Fruit fly (Drosophila melanogaster): ENCODE results near the gene bif.

The bif gene

DNA sequence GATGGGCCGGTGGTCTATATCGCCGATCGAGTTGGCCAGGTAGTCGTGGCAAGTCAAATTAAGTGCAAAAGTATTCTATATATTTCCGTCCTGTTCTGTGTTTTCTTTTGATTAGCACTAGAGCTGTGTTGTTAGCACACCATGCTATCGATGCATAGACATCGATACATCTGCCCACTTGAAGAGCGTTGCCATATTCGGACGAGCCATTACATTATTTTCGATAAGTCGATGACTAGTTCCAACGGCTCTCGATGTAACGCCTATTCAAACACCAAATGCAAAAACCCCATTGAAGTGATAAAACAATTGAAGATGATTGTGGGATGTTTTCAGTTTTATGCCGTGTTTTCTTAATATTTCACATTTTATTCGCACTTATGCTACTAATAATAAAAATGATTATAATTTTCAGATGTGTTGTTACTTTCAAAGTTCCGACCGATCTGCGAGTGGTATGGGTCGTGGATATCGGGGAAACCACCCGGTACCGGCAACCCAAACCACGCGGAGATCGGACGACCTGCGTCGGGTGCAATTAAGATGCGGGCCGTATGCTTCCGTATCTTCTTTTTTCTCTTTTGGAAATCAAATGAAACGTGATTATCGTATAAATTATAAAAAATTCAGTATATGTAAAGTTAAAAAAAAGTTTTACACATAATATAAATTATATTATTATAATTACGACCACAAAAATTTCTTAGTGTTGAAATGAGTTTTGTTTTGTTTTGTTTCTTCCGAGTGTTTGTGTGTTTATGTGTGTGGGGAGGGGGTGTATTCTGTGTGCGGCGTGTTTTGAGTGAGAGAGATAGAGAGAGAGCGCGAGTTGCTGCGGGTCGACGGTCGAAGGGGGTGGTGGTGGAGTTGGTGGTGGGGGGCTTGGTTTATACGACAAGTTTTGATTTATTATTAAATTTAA, 31.3 kb downstream of the bif start, which contains the start of gene FucT6 (continued):
- TF ChIP-seq CG8281 (tag; optimal IDR thresholded peaks at IDR 0.05), result no peak
- no peak for TF ChIP-seq CG6654 (GFP tag; optimal IDR thresholded peaks at IDR 0.05)
- TF ChIP-seq Jarid2 (GFP tag; optimal IDR thresholded peaks at IDR 0.05), result no peak
- TF ChIP-seq CG3847 (GFP tag; IDR thresholded peaks at IDR 0.05), result peak; percentile 59
- TF ChIP-seq stwl (tag; optimal IDR thresholded peaks at IDR 0.05), result peak; percentile 70
- no peak for TF ChIP-seq sisA (GFP tag; IDR thresholded peaks at IDR 0.05)
- peak; percentile 21 for TF ChIP-seq CG3281 (GFP tag; optimal IDR thresholded peaks at IDR 0.05)
- TF ChIP-seq nau (GFP tag; optimal IDR thresholded peaks at IDR 0.05), result no peak
- peak; percentile 21 for TF ChIP-seq CG6683 (GFP tag; optimal IDR thresholded peaks at IDR 0.05)
- peak; percentile 49; the same call in 1 of the 2 replicates for TF ChIP-seq Atf6 (GFP tag; IDR thresholded peaks at IDR 0.05)
- peak; percentile 71 for TF ChIP-seq trem (tag; optimal IDR thresholded peaks at IDR 0.05)
- TF ChIP-seq B-H2 (GFP tag; optimal IDR thresholded peaks at IDR 0.05), result peak; percentile 36
- no peak for TF ChIP-seq CG11695 (GFP tag; IDR thresholded peaks at IDR 0.05)
- no peak for TF ChIP-seq CG12942 (GFP tag; optimal IDR thresholded peaks at IDR 0.05)
- no peak for TF ChIP-seq CG10654 (GFP tag; optimal IDR thresholded peaks at IDR 0.05)
- no peak for TF ChIP-seq CG34376 (GFP tag; optimal IDR thresholded peaks at IDR 0.05)
- TF ChIP-seq ftz-f1 (GFP tag; optimal IDR thresholded peaks at IDR 0.05), result no peak
- 0 out of 3 replicates have a peak, but pooled peaks have one; percentile 13 for TF ChIP-seq so (GFP tag; IDR thresholded peaks at IDR 0.05)
- TF ChIP-seq CG9437 (GFP tag; optimal IDR thresholded peaks at IDR 0.05), result peak; percentile 17
- TF ChIP-seq CG6689 (GFP tag; IDR thresholded peaks at IDR 0.05), result no peak
- no peak for TF ChIP-seq CG1233 (GFP tag; optimal IDR thresholded peaks at IDR 0.05)
- no peak for TF ChIP-seq CG9215 (GFP tag; IDR thresholded peaks at IDR 0.05)
- TF ChIP-seq chm (GFP tag; IDR thresholded peaks at IDR 0.05), result peak; percentile 34; the same call in 1 of the 2 replicates
- TF ChIP-seq CG3163 (GFP tag; optimal IDR thresholded peaks at IDR 0.05), result no peak
- no peak for TF ChIP-seq CG12071 (GFP tag; optimal IDR thresholded peaks at IDR 0.05)
- no peak for TF ChIP-seq CG34422 (GFP tag; IDR thresholded peaks at IDR 0.05)
- TF ChIP-seq btn (GFP tag; optimal IDR thresholded peaks at IDR 0.05), result no peak
- TF ChIP-seq Optix (GFP tag; IDR thresholded peaks at IDR 0.05), result no peak
- no peak for TF ChIP-seq CG10959 (GFP tag; IDR thresholded peaks at IDR 0.05)
- no peak for TF ChIP-seq Taf1 (GFP tag; IDR thresholded peaks at IDR 0.05)
- no peak for TF ChIP-seq Camta (GFP tag; optimal IDR thresholded peaks at IDR 0.05)
- peak; percentile 1 for TF ChIP-seq NC2β (GFP tag; optimal IDR thresholded peaks at IDR 0.05)
- peak; percentile 98 for TF ChIP-seq Dref (GFP tag; IDR thresholded peaks at IDR 0.05)
- TF ChIP-seq CG8089 (GFP tag; optimal IDR thresholded peaks at IDR 0.05), result no peak
- TF ChIP-seq CG17568 (GFP tag; optimal IDR thresholded peaks at IDR 0.05), result no peak
- TF ChIP-seq CG34224 (GFP tag; IDR thresholded peaks at IDR 0.05; ENCODE audit: partially characterized antibody), result peak; percentile 90
- TF ChIP-seq sqz (GFP tag; optimal IDR thresholded peaks at IDR 0.05), result no peak
- TF ChIP-seq mirr (GFP tag; optimal IDR thresholded peaks at IDR 0.05), result no peak
- no peak for TF ChIP-seq ac (GFP tag; optimal IDR thresholded peaks at IDR 0.05)
- TF ChIP-seq HmgZ (tag; optimal IDR thresholded peaks at IDR 0.05), result peak; percentile 61
- TF ChIP-seq Oli (tag; optimal IDR thresholded peaks at IDR 0.05), result no peak
- TF ChIP-seq CG2129 (GFP tag; IDR thresholded peaks at IDR 0.05; ENCODE audit: partially characterized antibody), result peak; percentile 61; the same call in 1 of the 2 replicates
- TF ChIP-seq sens (GFP tag), result peak; percentile 74
- peak; percentile 5 for TF ChIP-seq Max (GFP tag; optimal IDR thresholded peaks at IDR 0.05)
- TF ChIP-seq vvl (GFP tag; IDR thresholded peaks at IDR 0.05), result peak; percentile 28; the same call in 1 of the 2 replicates
- TF ChIP-seq crol (GFP tag; IDR thresholded peaks at IDR 0.05), result peak; percentile 97
- peak; percentile 34 for TF ChIP-seq Ssrp (tag; optimal IDR thresholded peaks at IDR 0.05)
- TF ChIP-seq fd102C (GFP tag; optimal IDR thresholded peaks at IDR 0.05), result no peak
- TF ChIP-seq CG11560 (tag; IDR thresholded peaks at IDR 0.05), result peak; percentile 63; the same call in 2 of the 3 replicates

All from whole organism, embryonic.